Fruit fly (Drosophila melanogaster) whole organism, embryonic: Measurements from ENCODE around the gene RpL36.

Experiments
- Adf1 ChIP-seq: fragments of 200-800 bp; sonication (Bioruptor generic); IDR thresholded peaks from 2 replicates; pipeline ENCODE4 v1.3.6; 2022; ENCODE audit warnings: missing biosample characterization, missing genetic modification characterization
- Antp ChIP-seq: fragments of 200-800 bp; sonication (Bioruptor generic); optimal IDR thresholded peaks from 3 replicates; lab custom pipeline; 2016; ENCODE audit warnings: missing biosample characterization, missing genetic modification characterization
- CG10543 ChIP-seq: fragments of 200-800 bp; sonication (Bioruptor generic); optimal IDR thresholded peaks from 3 replicates; lab custom pipeline; 2017; ENCODE audit warnings: missing biosample characterization, mild to moderate bottlenecking, missing genetic modification characterization, moderate library complexity
- CG14014 ChIP-seq: fragments of 200-800 bp; sonication (Bioruptor generic); IDR thresholded peaks from 2 replicates; pipeline ENCODE4 v1.3.6; 2022; ENCODE audit warnings: missing biosample characterization, missing genetic modification characterization
- CG15696 ChIP-seq: fragments of 200-800 bp; sonication (Bioruptor generic); optimal IDR thresholded peaks from 2 replicates; lab custom pipeline; 2019; ENCODE audit warnings: missing biosample characterization, mild to moderate bottlenecking, missing genetic modification characterization, moderate library complexity
- CG16815 ChIP-seq: fragments of 200-800 bp; sonication (Bioruptor generic); optimal IDR thresholded peaks from 3 replicates; lab custom pipeline; 2017; ENCODE audit warnings: missing biosample characterization, mild to moderate bottlenecking, missing genetic modification characterization
- CG2712 ChIP-seq: fragments of 200-800 bp; optimal IDR thresholded peaks from 3 replicates; lab custom pipeline; 2019; ENCODE audit warnings: missing biosample characterization, mild to moderate bottlenecking, missing genetic modification characterization, moderate library complexity
- CG2875 ChIP-seq: fragments of 200-800 bp; sonication (Bioruptor generic); optimal IDR thresholded peaks from 2 replicates; lab custom pipeline; 2017; ENCODE audit warnings: missing biosample characterization, mild to moderate bottlenecking, missing genetic modification characterization, missing genetic modification reagents
- CG34224 ChIP-seq: fragments of 200-800 bp; sonication (Bioruptor generic); IDR thresholded peaks from 3 replicates; pipeline ENCODE4 v1.3.6; 2022; ENCODE audit warnings: missing biosample characterization, missing genetic modification characterization; ENCODE audit not compliant: partially characterized antibody
- CG4854 ChIP-seq: fragments of 200-800 bp; sonication (Bioruptor generic); optimal IDR thresholded peaks from 2 replicates; lab custom pipeline; 2016; ENCODE audit warnings: missing biosample characterization, missing genetic modification characterization, inconsistent platforms
- CG5180 ChIP-seq: fragments of 200-800 bp; sonication (Bioruptor generic); optimal IDR thresholded peaks from 3 replicates; lab custom pipeline; 2017; ENCODE audit warnings: missing biosample characterization, missing genetic modification characterization, mild to moderate bottlenecking, moderate library complexity, missing genetic modification reagents
- CG5245 ChIP-seq: fragments of 200-800 bp; sonication (Bioruptor generic); optimal IDR thresholded peaks from 3 replicates; lab custom pipeline; 2016; ENCODE audit warnings: missing biosample characterization, missing genetic modification characterization
- CG6272 ChIP-seq: fragments of 200-800 bp; sonication (Bioruptor generic); IDR thresholded peaks from 2 replicates; pipeline ENCODE4 v1.3.6; 2022; ENCODE audit warnings: missing biosample characterization, missing genetic modification characterization
- CG7987 ChIP-seq: fragments of 200-800 bp; sonication (Bioruptor generic); optimal IDR thresholded peaks from 2 replicates; lab custom pipeline; 2018; ENCODE audit warnings: missing biosample characterization, mild to moderate bottlenecking, missing genetic modification characterization, moderate library complexity
- CG8924 ChIP-seq: fragments of 200-800 bp; optimal IDR thresholded peaks from 3 replicates; lab custom pipeline; 2019; ENCODE audit warnings: missing biosample characterization, mild to moderate bottlenecking, missing genetic modification characterization, moderate library complexity
- CG8944 ChIP-seq: fragments of 200-800 bp; sonication (Bioruptor generic); optimal IDR thresholded peaks from 3 replicates; lab custom pipeline; 2016; ENCODE audit warnings: missing biosample characterization, missing genetic modification characterization
- CG9215 ChIP-seq: fragments of 200-800 bp; sonication (Bioruptor generic); IDR thresholded peaks from 2 replicates; pipeline ENCODE4 v1.3.6; 2022; ENCODE audit warnings: missing biosample characterization, missing genetic modification characterization
- CG9609 ChIP-seq: fragments of 200-800 bp; sonication (Bioruptor generic); optimal IDR thresholded peaks from 3 replicates; lab custom pipeline; 2016; ENCODE audit warnings: missing biosample characterization, missing genetic modification characterization
- CG9797 ChIP-seq: fragments of 200-800 bp; sonication (Bioruptor generic); optimal IDR thresholded peaks from 3 replicates; lab custom pipeline; 2018; ENCODE audit warnings: missing biosample characterization, mild to moderate bottlenecking, missing genetic modification characterization
- CTCF ChIP-seq: fragments of 200-800 bp; sonication (Bioruptor generic); optimal IDR thresholded peaks from 2 replicates; lab custom pipeline; 2017; ENCODE audit warnings: missing biosample characterization, mild to moderate bottlenecking, missing genetic modification characterization, moderate library complexity
- CoRest ChIP-seq: fragments of 200-800 bp; sonication (Bioruptor generic); optimal IDR thresholded peaks from 3 replicates; lab custom pipeline; 2018; ENCODE audit warnings: missing biosample characterization, mild to moderate bottlenecking, missing genetic modification characterization, moderate library complexity
- Deaf1 ChIP-seq: fragments of 200-800 bp; optimal IDR thresholded peaks from 3 replicates; lab custom pipeline; 2019; ENCODE audit warnings: missing biosample characterization, mild to moderate bottlenecking, missing genetic modification characterization, moderate library complexity
- Dfd ChIP-seq, 2 experiments: fragments of >200 bp; optimal IDR thresholded peaks; 2 replicates each; lab custom pipeline; 2017; ENCODE audit warnings: missing biosample characterization in 2 of 2, missing genetic modification characterization in 2 of 2
- GATAe ChIP-seq: fragments of 200-800 bp; sonication (Bioruptor generic); conservative IDR thresholded peaks from 2 replicates; pipeline ENCODE4 v1.3.6; 2022; ENCODE audit warnings: missing biosample characterization, missing genetic modification characterization
- Hr3 ChIP-seq: fragments of 200-800 bp; sonication (Bioruptor generic); optimal IDR thresholded peaks from 3 replicates; lab custom pipeline; 2016; ENCODE audit warnings: missing biosample characterization, missing genetic modification characterization
- Med ChIP-seq: fragments of 200-800 bp; sonication (Bioruptor generic); peaks from one replicate; lab custom pipeline; 2016; ENCODE audit warnings: missing biosample characterization, missing genetic modification characterization, mild to moderate bottlenecking, inconsistent platforms, moderate library complexity
- Nf-YA ChIP-seq: fragments of 200-800 bp; sonication (Bioruptor generic); IDR thresholded peaks from 2 replicates; pipeline ENCODE4 v1.3.6; 2022; ENCODE audit warnings: missing biosample characterization, missing genetic modification characterization
- Nf-YC ChIP-seq: fragments of 200-800 bp; optimal IDR thresholded peaks from 3 replicates; lab custom pipeline; 2019; ENCODE audit warnings: missing biosample characterization, mild to moderate bottlenecking, missing genetic modification characterization, moderate library complexity
- Trl ChIP-seq, 3 experiments: fragments of >200 bp in 2 of 3; fragments of 200-800 bp in 1 of 3; sonication (Bioruptor generic) in 1 of 3; optimal IDR thresholded peaks; 2 replicates in 1 of 3; 3 replicates in 2 of 3; lab custom pipeline; 2016 to 2017; ENCODE audit warnings: missing biosample characterization in 1 of 3, missing genetic modification characterization in 1 of 3
- Vsx1 ChIP-seq: fragments of 200-800 bp; sonication (Bioruptor generic); optimal IDR thresholded peaks from 2 replicates; lab custom pipeline; 2017; ENCODE audit warnings: missing biosample characterization, mild to moderate bottlenecking, missing genetic modification characterization, missing genetic modification reagents
- ash1 ChIP-seq: fragments of 200-800 bp; sonication (Bioruptor generic); optimal IDR thresholded peaks from 2 replicates; lab custom pipeline; 2018; ENCODE audit warnings: missing biosample characterization, mild to moderate bottlenecking, missing genetic modification characterization
- bbx ChIP-seq: fragments of 200-800 bp; sonication (Bioruptor generic); IDR thresholded peaks from 2 replicates; pipeline ENCODE4 v1.3.6; 2022; ENCODE audit warnings: missing biosample characterization, missing genetic modification characterization; ENCODE audit not compliant: partially characterized antibody
- bcd ChIP-seq: fragments of 200-800 bp; sonication (Bioruptor generic); optimal IDR thresholded peaks from 2 replicates; lab custom pipeline; 2017; ENCODE audit warnings: missing biosample characterization, mild to moderate bottlenecking, missing genetic modification characterization
- chm ChIP-seq: fragments of 200-800 bp; sonication (Bioruptor generic); IDR thresholded peaks from 2 replicates; pipeline ENCODE4 v1.3.6; 2022; ENCODE audit warnings: missing biosample characterization, missing genetic modification characterization
- ci ChIP-seq: fragments of 200-800 bp; sonication (Bioruptor generic); IDR thresholded peaks from 3 replicates; pipeline ENCODE4 v1.3.6; 2022; ENCODE audit warnings: missing biosample characterization, missing genetic modification characterization
- corto ChIP-seq: fragments of 200-800 bp; sonication (Bioruptor generic); optimal IDR thresholded peaks from 2 replicates; lab custom pipeline; 2016; ENCODE audit warnings: missing biosample characterization, mild to moderate bottlenecking, missing genetic modification characterization, moderate library complexity
- crol ChIP-seq: fragments of 200-800 bp; sonication (Bioruptor generic); IDR thresholded peaks from 2 replicates; pipeline ENCODE4 v1.3.6; 2022; ENCODE audit warnings: missing biosample characterization, missing genetic modification characterization
- exex ChIP-seq: fragments of 200-800 bp; sonication (Bioruptor generic); optimal IDR thresholded peaks from 4 replicates; lab custom pipeline; 2018; ENCODE audit warnings: missing biosample characterization, mild to moderate bottlenecking, missing genetic modification characterization, moderate library complexity
- gce ChIP-seq: fragments of 200-800 bp; sonication (Bioruptor generic); IDR thresholded peaks from 3 replicates; pipeline ENCODE4 v1.3.6; 2022; ENCODE audit warnings: missing biosample characterization, missing genetic modification characterization
- grn ChIP-seq: fragments of 200-800 bp; sonication (Bioruptor generic); optimal IDR thresholded peaks from 3 replicates; lab custom pipeline; 2017; ENCODE audit warnings: missing biosample characterization, missing genetic modification characterization
- gt ChIP-seq: fragments of 200-800 bp; sonication (Bioruptor generic); IDR thresholded peaks from 2 replicates; pipeline ENCODE4 v1.3.6; 2022; ENCODE audit warnings: missing biosample characterization, missing genetic modification characterization
- insv ChIP-seq, 2 experiments: fragments of 200-800 bp; sonication (Bioruptor generic); optimal IDR thresholded peaks; 3 replicates each; lab custom pipeline; 2016 to 2018; ENCODE audit warnings: missing biosample characterization in 2 of 2, missing genetic modification characterization in 2 of 2
- inv ChIP-seq: fragments of 200-800 bp; sonication (Bioruptor generic); IDR thresholded peaks from 2 replicates; pipeline ENCODE4 v1.3.6; 2022; ENCODE audit warnings: missing biosample characterization, missing genetic modification characterization; ENCODE audit not compliant: partially characterized antibody
- ken ChIP-seq: fragments of 200-800 bp; sonication (Bioruptor generic); IDR thresholded peaks from 3 replicates; pipeline ENCODE4 v1.3.6; 2022; ENCODE audit warnings: missing biosample characterization, missing genetic modification characterization
- klu ChIP-seq: fragments of 200-800 bp; sonication (Bioruptor generic); IDR thresholded peaks from 2 replicates; pipeline ENCODE4 v1.3.6; 2022; ENCODE audit warnings: missing biosample characterization, missing genetic modification characterization
- maf-S ChIP-seq: fragments of 200-800 bp; sonication (Bioruptor generic); optimal IDR thresholded peaks from 2 replicates; lab custom pipeline; 2016; ENCODE audit warnings: missing biosample characterization, missing genetic modification characterization
- mam ChIP-seq: fragments of 200-800 bp; sonication (Bioruptor generic); optimal IDR thresholded peaks from 3 replicates; lab custom pipeline; 2016; ENCODE audit warnings: missing biosample characterization, missing genetic modification characterization
- onecut ChIP-seq: fragments of 200-800 bp; sonication (Bioruptor generic); IDR thresholded peaks from 2 replicates; pipeline ENCODE4 v1.3.6; 2022; ENCODE audit warnings: missing biosample characterization, missing genetic modification characterization
- repo ChIP-seq: fragments of 200-800 bp; sonication (Bioruptor generic); optimal IDR thresholded peaks from 2 replicates; lab custom pipeline; 2016; ENCODE audit warnings: missing biosample characterization, missing genetic modification characterization
- sima ChIP-seq: fragments of 200-800 bp; sonication (Bioruptor generic); optimal IDR thresholded peaks from 2 replicates; lab custom pipeline; 2016; ENCODE audit warnings: missing biosample characterization, missing genetic modification characterization
- sisA ChIP-seq: fragments of 200-800 bp; sonication (Bioruptor generic); IDR thresholded peaks from 2 replicates; pipeline ENCODE4 v1.3.6; 2022; ENCODE audit warnings: missing biosample characterization, missing genetic modification characterization
- trem ChIP-seq: fragments of 200-800 bp; optimal IDR thresholded peaks from 3 replicates; lab custom pipeline; 2019; ENCODE audit warnings: missing biosample characterization, mild to moderate bottlenecking, missing genetic modification characterization, moderate library complexity

The RpL36 gene

DNA sequence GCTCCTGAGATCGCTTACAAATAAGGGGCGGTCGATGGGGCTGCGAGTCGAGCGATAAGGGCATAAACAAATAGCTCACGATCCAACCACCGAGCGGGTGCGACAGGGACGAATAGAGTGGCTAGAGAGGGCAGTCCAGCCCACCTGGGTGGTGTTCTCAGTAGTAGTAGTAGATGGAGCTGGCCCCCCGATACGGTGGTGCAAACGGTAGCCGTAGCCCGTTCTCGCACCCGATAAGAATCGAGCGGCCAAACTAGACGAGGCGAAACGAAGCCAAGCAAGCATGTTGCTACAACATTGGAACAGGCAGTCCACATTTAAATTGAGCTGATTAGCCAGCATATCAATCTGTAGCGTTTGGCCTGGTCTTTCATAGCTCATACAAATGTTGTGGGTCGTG, 48.6 kb downstream of the RpL36 start (continued):
- no peak for TF ChIP-seq CG9797 (GFP tag; lab: Kevin White, UChicago)
- no peak for TF ChIP-seq CG15696
- TF ChIP-seq CG8944 (GFP tag; lab: Kevin White, UChicago) = no peak
- no peak for TF ChIP-seq corto
- TF ChIP-seq sima (GFP tag; lab: Kevin White, UChicago) = no peak
- no peak for TF ChIP-seq CG8924 (tag; lab: Kevin White, UChicago)
- peak; percentile 45; the same call in 1 of the 3 replicates for TF ChIP-seq ci
- no peak for TF ChIP-seq CG5245 (GFP tag; lab: Kevin White, UChicago)
- no peak for TF ChIP-seq Dfd (GFP tag; optimal IDR thresholded peaks at IDR 0.05; lab: Kevin White, UChicago)
- no peak for TF ChIP-seq trem
- TF ChIP-seq exex = peak; percentile 55
- no peak for TF ChIP-seq CTCF (GFP tag; lab: Kevin White, UChicago)
- TF ChIP-seq crol = no peak
- TF ChIP-seq GATAe (GFP tag; lab: Robert Waterston, UW) = 0 out of 2 replicates have a peak, but pooled peaks have one; percentile 19
- peak; percentile 68 for TF ChIP-seq grn (GFP tag; lab: Kevin White, UChicago)
- no peak for TF ChIP-seq CG10543
- TF ChIP-seq inv (GFP tag; lab: Robert Waterston, UW) = no peak
- no peak for TF ChIP-seq sisA (GFP tag; lab: Robert Waterston, UW)
- TF ChIP-seq chm (GFP tag; lab: Robert Waterston, UW) = no peak
- TF ChIP-seq Med (GFP tag; lab: Kevin White, UChicago) = peak; percentile 51
- no peak for TF ChIP-seq CG34224
- no peak for TF ChIP-seq CG4854 (GFP tag; lab: Kevin White, UChicago)
- no peak for TF ChIP-seq maf-S (GFP tag; lab: Kevin White, UChicago)
- TF ChIP-seq gt = no peak
- no peak for TF ChIP-seq bbx (GFP tag; lab: Robert Waterston, UW)
- peak; percentile 80 for TF ChIP-seq Vsx1 (GFP tag; lab: Kevin White, UChicago)
- TF ChIP-seq gce = no peak
- TF ChIP-seq CG5180 (GFP tag; lab: Kevin White, UChicago) = peak; percentile 52
- no peak for TF ChIP-seq klu (GFP tag; lab: Robert Waterston, UW)
- TF ChIP-seq CG6272 (GFP tag; lab: Robert Waterston, UW) = no peak
- no peak for TF ChIP-seq mam (GFP tag; lab: Kevin White, UChicago)
- peak; percentile 6 for TF ChIP-seq ash1 (GFP tag; lab: Kevin White, UChicago)
- TF ChIP-seq Deaf1 = peak; percentile 62
- peak; percentile 91 for TF ChIP-seq Nf-YC
- no peak for TF ChIP-seq Hr3 (GFP tag; lab: Kevin White, UChicago)
- no peak for TF ChIP-seq CG16815 (GFP tag; lab: Kevin White, UChicago)
- TF ChIP-seq Antp (GFP tag; lab: Kevin White, UChicago) = no peak
- TF ChIP-seq CG14014 (GFP tag; lab: Robert Waterston, UW) = no peak
- no peak for TF ChIP-seq CG9215 (GFP tag; lab: Robert Waterston, UW)
- no peak for TF ChIP-seq insv (GFP tag; optimal IDR thresholded peaks at IDR 0.05; lab: Kevin White, UChicago)
- no peak for TF ChIP-seq ken (GFP tag; lab: Robert Waterston, UW)
- peak; percentile 24; the same call in 1 of the 2 replicates for TF ChIP-seq Nf-YA
- TF ChIP-seq repo (GFP tag; lab: Kevin White, UChicago) = no peak
- no peak for TF ChIP-seq CG2875 (GFP tag; lab: Kevin White, UChicago)
- TF ChIP-seq CG2712 (tag; lab: Kevin White, UChicago) = no peak
- no peak for TF ChIP-seq Trl (optimal IDR thresholded peaks at IDR 0.05; lab: Kevin White, UChicago)
- no peak for TF ChIP-seq Trl (GFP tag; optimal IDR thresholded peaks at IDR 0.05; lab: Kevin White, UChicago)
- TF ChIP-seq bcd (GFP tag; lab: Kevin White, UChicago) = no peak
- TF ChIP-seq onecut (GFP tag; lab: Robert Waterston, UW) = no peak
- TF ChIP-seq CoRest (tag; lab: Kevin White, UChicago) = no peak
- TF ChIP-seq CG9609 (GFP tag; lab: Kevin White, UChicago) = no peak
- TF ChIP-seq Adf1 (GFP tag; lab: Robert Waterston, UW) = peak; percentile 21; the same call in 1 of the 2 replicates
- no peak for TF ChIP-seq CG7987
